Worm (Caenorhabditis elegans): Measurements from ENCODE around the gene B0513.4.

DNA sequence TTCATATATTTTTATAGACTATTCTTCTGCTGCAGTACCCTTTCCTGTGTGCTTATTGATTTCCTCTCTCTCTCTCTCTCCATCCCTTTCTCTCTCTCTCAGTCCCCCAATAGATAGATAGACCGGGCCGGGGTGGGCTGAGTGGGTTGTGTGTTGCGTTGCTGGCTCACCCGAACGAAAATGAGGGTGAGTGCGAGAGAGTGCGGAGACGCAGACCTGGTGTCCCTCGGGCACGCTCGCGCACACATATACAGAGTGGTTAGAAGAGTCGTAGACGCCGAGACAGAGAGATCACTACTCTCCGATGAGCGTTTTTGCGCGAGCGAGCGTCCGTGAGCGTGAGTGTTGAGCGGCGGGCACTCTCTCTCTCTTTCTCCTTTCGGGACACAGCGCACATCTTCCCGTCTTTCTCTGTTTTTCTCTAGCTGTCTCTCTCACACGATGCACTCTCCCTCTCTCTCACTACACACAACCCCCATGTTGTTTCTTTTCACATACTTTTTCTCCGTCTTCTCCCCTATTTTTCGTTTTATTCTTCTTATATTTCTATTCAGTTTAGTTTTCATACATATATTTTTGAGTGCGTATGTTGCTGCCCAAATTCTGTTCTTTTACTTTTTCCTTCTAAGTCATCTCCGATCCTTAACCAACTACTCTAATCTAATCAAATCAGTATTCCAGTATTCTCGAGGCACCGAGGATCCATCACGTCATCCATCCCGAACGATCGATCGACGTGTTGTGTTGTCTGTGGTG is 7.6 kb downstream of the B0513.4 start, which contains the start of gene lin-66:
- TF ChIP-seq ref-1 (GFP tag; conservative IDR thresholded peaks at IDR 0.05) (no peak; the same call in 1 of the 2 replicates), med-1 (GFP tag; optimal IDR thresholded peaks at IDR 0.05; ENCODE audit: insufficient read depth) (peak; percentile 19), klf-2 (GFP tag; conservative IDR thresholded peaks at IDR 0.05) (no peak), ztf-29 (GFP tag; IDR thresholded peaks at IDR 0.05) (no peak), cog-1 (tag; optimal IDR thresholded peaks at IDR 0.05) (peak; percentile 86), T22C8.4 (GFP tag; IDR thresholded peaks at IDR 0.05) (no peak), flt-1 (GFP tag; IDR thresholded peaks at IDR 0.05) (peak; percentile 75)
